In genomic region chrV:2264455-2264854, ce11 we compare ENCODE assay signal across 1 worm cellular context.
TF ChIP-seq lines count a peak whose summit lies in the region.

Gene nhr-183 (minus strand): TSS chrV:2264634.

TF ChIP-seq in whole organism, L1 larva, 84 proteins besides CTCF, POLR2A, EP300 and RAD21 (continued from another document):
- TF ChIP-seq dpl-1 (GFP tag; optimal IDR thresholded peaks at IDR 0.05; lab: Kevin White, UChicago) = no peak
- TF ChIP-seq fkh-10 (GFP tag; optimal IDR thresholded peaks at IDR 0.05; lab: Kevin White, UChicago) = no peak
- TF ChIP-seq blmp-1 (tag; optimal IDR thresholded peaks at IDR 0.05; lab: Kevin White, UChicago) = no peak
- no peak for TF ChIP-seq sptf-1 (tag; optimal IDR thresholded peaks at IDR 0.05; lab: Kevin White, UChicago)
- TF ChIP-seq C34B4.2 (tag; optimal IDR thresholded peaks at IDR 0.05; lab: Kevin White, UChicago) = no peak
